Worm (Caenorhabditis elegans) whole organism, late embryonic: Measurements from ENCODE around the gene srv-4.

ENCODE experiments used
- F13H6.1 ChIP-seq: sonication (generic microtip); optimal IDR thresholded peaks from 2 replicates; lab custom pipeline; 2016; ENCODE audit warnings: missing genetic modification characterization, missing compliant biosample characterization
- Y22D7AL.16 ChIP-seq: sonication (generic microtip); optimal IDR thresholded peaks from 2 replicates; lab custom pipeline; 2016; ENCODE audit warnings: missing genetic modification characterization, missing compliant biosample characterization
- hlh-30 ChIP-seq: sonication (generic microtip); optimal IDR thresholded peaks from 2 replicates; lab custom pipeline; 2017; ENCODE audit warnings: antibody characterized with exemption, missing genetic modification characterization, missing compliant biosample characterization; ENCODE audit not compliant: insufficient read depth
- lin-11 ChIP-seq: fragments of 200-800 bp; sonication (Bioruptor generic); optimal IDR thresholded peaks from 2 replicates; lab custom pipeline; 2018; ENCODE audit warnings: mild to moderate bottlenecking, missing genetic modification characterization, missing compliant biosample characterization
- pqm-1 ChIP-seq: sonication (generic microtip); optimal IDR thresholded peaks from 2 replicates; lab custom pipeline; 2016; ENCODE audit warnings: missing genetic modification characterization, missing compliant biosample characterization
- pros-1 ChIP-seq: fragments of 150-350 bp; optimal IDR thresholded peaks from 2 replicates; lab custom pipeline; 2014; ENCODE audit warnings: missing biosample characterization, missing genetic modification reagents, missing genetic modification characterization
- ztf-16 ChIP-seq: sonication (generic microtip); optimal IDR thresholded peaks from 2 replicates; lab custom pipeline; 2017; ENCODE audit warnings: missing genetic modification characterization, missing compliant biosample characterization

- TF ChIP-seq lin-11 (tag; lab: Kevin White, UChicago) (no peak), pqm-1 (no peak), hlh-30 (tag; lab: Kevin White, UChicago) (no peak), Y22D7AL.16 (no peak), pros-1 (tag; lab: Kevin White, UChicago) (no peak), F13H6.1 (tag; lab: Kevin White, UChicago) (no peak), ztf-16 (tag; lab: Kevin White, UChicago) (no peak)
Observed at ce11 chrIV:4264649-4265048, 23.6 kb downstream of the srv-4 start.
